Fruit fly (Drosophila melanogaster) whole organism, embryonic: ENCODE results near the gene CG4730.

Experiments used
- Abd-B ChIP-seq: fragments of 200-800 bp; sonication (Bioruptor generic); optimal IDR thresholded peaks from 2 replicates; lab custom pipeline; 2018; ENCODE audit warnings: missing biosample characterization, mild to moderate bottlenecking, missing genetic modification characterization, moderate library complexity
- Aef1 ChIP-seq: fragments of 200-800 bp; sonication (Bioruptor generic); IDR thresholded peaks from 3 replicates; pipeline ENCODE4 v1.3.6; 2022; ENCODE audit warnings: missing biosample characterization, missing genetic modification characterization
- BtbVII ChIP-seq: fragments of 200-800 bp; sonication (Bioruptor generic); optimal IDR thresholded peaks from 3 replicates; lab custom pipeline; 2017; ENCODE audit warnings: missing biosample characterization, mild to moderate bottlenecking, missing genetic modification characterization
- CG10565 ChIP-seq: fragments of 200-800 bp; sonication (Bioruptor generic); optimal IDR thresholded peaks from 3 replicates; lab custom pipeline; 2016; ENCODE audit warnings: missing biosample characterization, mild to moderate bottlenecking, missing genetic modification characterization
- CG10979 ChIP-seq: fragments of 200-800 bp; sonication (Bioruptor generic); optimal IDR thresholded peaks from 2 replicates; lab custom pipeline; 2018; ENCODE audit warnings: missing biosample characterization, mild to moderate bottlenecking, missing genetic modification characterization, moderate library complexity
- CG11085 ChIP-seq: fragments of 200-800 bp; sonication (Bioruptor generic); IDR thresholded peaks from 2 replicates; pipeline ENCODE4 v1.3.6; 2022; ENCODE audit warnings: missing biosample characterization, missing genetic modification characterization
- CG12104 ChIP-seq: fragments of 200-800 bp; sonication (Bioruptor generic); optimal IDR thresholded peaks from 3 replicates; lab custom pipeline; 2016; ENCODE audit warnings: missing biosample characterization, missing genetic modification characterization
- CG14014 ChIP-seq: fragments of 200-800 bp; sonication (Bioruptor generic); IDR thresholded peaks from 2 replicates; pipeline ENCODE4 v1.3.6; 2022; ENCODE audit warnings: missing biosample characterization, missing genetic modification characterization
- CG14441 ChIP-seq: fragments of 200-800 bp; sonication (Bioruptor generic); IDR thresholded peaks from 2 replicates; pipeline ENCODE4 v1.3.6; 2022; ENCODE audit warnings: missing biosample characterization, missing genetic modification characterization
- CG16863 ChIP-seq: fragments of 200-800 bp; sonication (Bioruptor generic); optimal IDR thresholded peaks from 3 replicates; lab custom pipeline; 2016; ENCODE audit warnings: missing biosample characterization, missing genetic modification characterization
- CG18599 ChIP-seq: fragments of 200-800 bp; sonication (Bioruptor generic); optimal IDR thresholded peaks from 3 replicates; lab custom pipeline; 2017; ENCODE audit warnings: missing biosample characterization, missing genetic modification characterization, mild to moderate bottlenecking, moderate library complexity, missing genetic modification reagents
- CG4328 ChIP-seq: fragments of 200-800 bp; sonication (Bioruptor generic); optimal IDR thresholded peaks from 3 replicates; lab custom pipeline; 2017; ENCODE audit warnings: missing biosample characterization, missing genetic modification reagents, missing genetic modification characterization
- CG4820 ChIP-seq: fragments of 200-800 bp; sonication (Bioruptor generic); optimal IDR thresholded peaks from 3 replicates; lab custom pipeline; 2016; ENCODE audit warnings: missing biosample characterization, missing genetic modification characterization
- CG5180 ChIP-seq: fragments of 200-800 bp; sonication (Bioruptor generic); optimal IDR thresholded peaks from 3 replicates; lab custom pipeline; 2017; ENCODE audit warnings: missing biosample characterization, missing genetic modification characterization, mild to moderate bottlenecking, moderate library complexity, missing genetic modification reagents
- CG6683 ChIP-seq: fragments of 200-800 bp; sonication (Bioruptor generic); optimal IDR thresholded peaks from 2 replicates; lab custom pipeline; 2017; ENCODE audit warnings: missing biosample characterization, mild to moderate bottlenecking, missing genetic modification characterization, missing genetic modification reagents
- CG7928 ChIP-seq: fragments of 200-800 bp; sonication (Bioruptor generic); optimal IDR thresholded peaks from 2 replicates; lab custom pipeline; 2017; ENCODE audit warnings: missing biosample characterization, mild to moderate bottlenecking, missing genetic modification characterization
- CG8089 ChIP-seq: fragments of 200-800 bp; sonication (Bioruptor generic); optimal IDR thresholded peaks from 3 replicates; lab custom pipeline; 2016; ENCODE audit warnings: missing biosample characterization, missing genetic modification characterization
- CG8388 ChIP-seq: fragments of 200-800 bp; sonication (Bioruptor generic); optimal IDR thresholded peaks from 2 replicates; lab custom pipeline; 2019; ENCODE audit warnings: missing biosample characterization, mild to moderate bottlenecking, missing genetic modification characterization, moderate library complexity
- D ChIP-seq, 2 experiments: fragments of 200-800 bp in 1 of 2; fragments of >200 bp in 1 of 2; sonication (Bioruptor generic) in 1 of 2; optimal IDR thresholded peaks; 2 replicates in 1 of 2; 3 replicates in 1 of 2; lab custom pipeline; 2017; ENCODE audit warnings: mild to moderate bottlenecking in 1 of 2, missing biosample characterization in 1 of 2, missing genetic modification characterization in 1 of 2, missing genetic modification reagents in 1 of 2
- Gug ChIP-seq: fragments of 200-800 bp; sonication (Bioruptor generic); IDR thresholded peaks from 4 replicates; pipeline ENCODE4 v1.3.6; 2022; ENCODE audit warnings: missing biosample characterization, missing genetic modification characterization
- HLH4C ChIP-seq: fragments of 200-800 bp; sonication (Bioruptor generic); IDR thresholded peaks from 3 replicates; pipeline ENCODE4 v1.3.6; 2022; ENCODE audit warnings: missing biosample characterization, missing genetic modification characterization; ENCODE audit not compliant: partially characterized antibody
- Hr51 ChIP-seq, 2 experiments: fragments of 200-800 bp; sonication (Bioruptor generic); optimal IDR thresholded peaks; 2 replicates in 1 of 2; 3 replicates in 1 of 2; lab custom pipeline; 2016 to 2018; ENCODE audit warnings: missing biosample characterization in 2 of 2, missing genetic modification characterization in 2 of 2, mild to moderate bottlenecking in 1 of 2, moderate library complexity in 1 of 2
- Kr ChIP-seq: fragments of 200-800 bp; sonication (Bioruptor generic); optimal IDR thresholded peaks from 2 replicates; lab custom pipeline; 2017; ENCODE audit warnings: missing biosample characterization, mild to moderate bottlenecking, missing genetic modification characterization
- Rfx ChIP-seq: fragments of 200-800 bp; sonication (Bioruptor generic); IDR thresholded peaks from 2 replicates; pipeline ENCODE4 v1.3.6; 2022; ENCODE audit warnings: missing biosample characterization, missing genetic modification characterization
- Side ChIP-seq: fragments of 200-800 bp; sonication (Bioruptor generic); optimal IDR thresholded peaks from 2 replicates; lab custom pipeline; 2016; ENCODE audit warnings: missing biosample characterization, missing genetic modification characterization
- ab ChIP-seq: fragments of 200-800 bp; sonication (Bioruptor generic); optimal IDR thresholded peaks from 2 replicates; lab custom pipeline; 2016; ENCODE audit warnings: missing biosample characterization, missing genetic modification characterization
- al ChIP-seq: fragments of 200-800 bp; sonication (Bioruptor generic); IDR thresholded peaks from 2 replicates; pipeline ENCODE4 v1.3.6; 2022; ENCODE audit warnings: missing biosample characterization, missing genetic modification characterization
- aop ChIP-seq: fragments of 200-800 bp; sonication (Bioruptor generic); IDR thresholded peaks from 2 replicates; pipeline ENCODE4 v1.3.6; 2022; ENCODE audit warnings: missing biosample characterization, missing genetic modification characterization
- ap ChIP-seq: fragments of 200-800 bp; sonication (Bioruptor generic); IDR thresholded peaks from 2 replicates; pipeline ENCODE4 v1.3.6; 2022; ENCODE audit warnings: missing biosample characterization, missing genetic modification characterization
- ase ChIP-seq: fragments of 200-800 bp; sonication (Bioruptor generic); IDR thresholded peaks from 3 replicates; pipeline ENCODE4 v1.3.6; 2022; ENCODE audit warnings: missing biosample characterization, missing genetic modification characterization
- ato ChIP-seq: fragments of 200-800 bp; sonication (Bioruptor generic); IDR thresholded peaks from 2 replicates; pipeline ENCODE4 v1.3.6; 2022; ENCODE audit warnings: missing biosample characterization, missing genetic modification characterization; ENCODE audit not compliant: partially characterized antibody
- bigmax ChIP-seq: fragments of 200-800 bp; sonication (Bioruptor generic); optimal IDR thresholded peaks from 2 replicates; lab custom pipeline; 2018; ENCODE audit warnings: missing biosample characterization, mild to moderate bottlenecking, missing genetic modification characterization
- br ChIP-seq: fragments of >200 bp; optimal IDR thresholded peaks from 2 replicates; lab custom pipeline; 2017
- chif ChIP-seq, 2 experiments: fragments of 200-800 bp; sonication (Bioruptor generic); optimal IDR thresholded peaks; 3 replicates each; lab custom pipeline; 2016; ENCODE audit warnings: missing biosample characterization in 2 of 2, missing genetic modification characterization in 2 of 2
- eve ChIP-seq, 2 experiments: fragments of >200 bp; optimal IDR thresholded peaks; 2 replicates each; lab custom pipeline; 2017; ENCODE audit warnings: missing biosample characterization in 2 of 2, missing genetic modification characterization in 2 of 2
- fd3F ChIP-seq: fragments of 200-800 bp; sonication (Bioruptor generic); optimal IDR thresholded peaks from 2 replicates; lab custom pipeline; 2018; ENCODE audit warnings: missing biosample characterization, mild to moderate bottlenecking, missing genetic modification characterization, moderate library complexity
- gcm ChIP-seq: fragments of 200-800 bp; sonication (Bioruptor generic); optimal IDR thresholded peaks from 2 replicates; lab custom pipeline; 2019; ENCODE audit warnings: missing biosample characterization, mild to moderate bottlenecking, missing genetic modification characterization, moderate library complexity
- nmo ChIP-seq: fragments of 200-800 bp; sonication (Bioruptor generic); optimal IDR thresholded peaks from 2 replicates; lab custom pipeline; 2018; ENCODE audit warnings: missing biosample characterization, mild to moderate bottlenecking, missing genetic modification characterization, moderate library complexity
- onecut ChIP-seq: fragments of 200-800 bp; sonication (Bioruptor generic); IDR thresholded peaks from 2 replicates; pipeline ENCODE4 v1.3.6; 2022; ENCODE audit warnings: missing biosample characterization, missing genetic modification characterization
- otp ChIP-seq: fragments of 200-800 bp; sonication (Bioruptor generic); IDR thresholded peaks from 3 replicates; pipeline ENCODE4, ENCODE4 v1.3.6; 2022; ENCODE audit warnings: missing biosample characterization, missing genetic modification characterization
- pb ChIP-seq: fragments of 200-800 bp; sonication (Bioruptor generic); optimal IDR thresholded peaks from 3 replicates; lab custom pipeline; 2016; ENCODE audit warnings: missing biosample characterization, missing genetic modification characterization
- pho ChIP-seq: fragments of 200-800 bp; sonication (Bioruptor generic); optimal IDR thresholded peaks from 2 replicates; lab custom pipeline; 2016; ENCODE audit warnings: missing biosample characterization, missing genetic modification characterization
- repo ChIP-seq: fragments of 200-800 bp; sonication (Bioruptor generic); optimal IDR thresholded peaks from 2 replicates; lab custom pipeline; 2016; ENCODE audit warnings: missing biosample characterization, missing genetic modification characterization
- shn ChIP-seq: fragments of 200-800 bp; sonication (Bioruptor generic); optimal IDR thresholded peaks from 3 replicates; lab custom pipeline; 2016; ENCODE audit warnings: missing biosample characterization, missing genetic modification characterization
- sr ChIP-seq: fragments of 200-800 bp; sonication (Bioruptor generic); IDR thresholded peaks from 3 replicates; pipeline ENCODE4 v1.3.6; 2022; ENCODE audit warnings: missing biosample characterization, missing genetic modification characterization
- stwl ChIP-seq: fragments of 200-800 bp; sonication (Bioruptor generic); optimal IDR thresholded peaks from 3 replicates; lab custom pipeline; 2018; ENCODE audit warnings: missing biosample characterization, mild to moderate bottlenecking, missing genetic modification characterization, moderate library complexity
- wek ChIP-seq: fragments of 200-800 bp; sonication (Bioruptor generic); optimal IDR thresholded peaks from 3 replicates; lab custom pipeline; 2018; ENCODE audit warnings: missing biosample characterization, mild to moderate bottlenecking, missing genetic modification characterization, moderate library complexity
- wor ChIP-seq: fragments of 200-800 bp; sonication (Bioruptor generic); IDR thresholded peaks from 2 replicates; pipeline ENCODE4 v1.3.6; 2022; ENCODE audit warnings: missing biosample characterization, missing genetic modification characterization
- zfh1 ChIP-seq: fragments of 200-800 bp; sonication (Bioruptor generic); IDR thresholded peaks from 3 replicates; pipeline ENCODE4 v1.3.6; 2022; ENCODE audit warnings: missing biosample characterization, missing genetic modification characterization
- zfh2 ChIP-seq: fragments of 200-800 bp; sonication (Bioruptor generic); optimal IDR thresholded peaks from 2 replicates; lab custom pipeline; 2016; ENCODE audit warnings: missing biosample characterization, missing genetic modification characterization

Gene CG4730

dm6 chr3R:25684859-25685258, 6.4 kb upstream of the CG4730 start, which contains the start of gene RpL27 (continued):
- TF ChIP-seq gcm (GFP tag; lab: Kevin White, UChicago) (peak; percentile 75), al (peak; percentile 59), Gug (GFP tag; lab: Robert Waterston, UW) (no peak), wor (GFP tag; lab: Robert Waterston, UW) (no peak), CG4328 (GFP tag; lab: Kevin White, UChicago) (peak; percentile 88), zfh1 (GFP tag; lab: Robert Waterston, UW) (peak; percentile 78), CG14441 (GFP tag; lab: Robert Waterston, UW) (peak; percentile 66), CG8388 (GFP tag; lab: Kevin White, UChicago) (peak; percentile 68), fd3F (GFP tag; lab: Kevin White, UChicago) (peak; percentile 60), Aef1 (GFP tag; lab: Robert Waterston, UW) (no peak; the same call in 2 of the 3 replicates), CG18599 (GFP tag; lab: Kevin White, UChicago) (peak; percentile 83), CG14014 (GFP tag; lab: Robert Waterston, UW) (peak; percentile 73), nmo (GFP tag; lab: Kevin White, UChicago) (peak; percentile 81), pb (GFP tag; lab: Kevin White, UChicago) (peak; percentile 87), Side (GFP tag; lab: Kevin White, UChicago) (peak; percentile 84), ab (no peak), CG8089 (GFP tag; lab: Kevin White, UChicago) (peak; percentile 67), ap (GFP tag; lab: Robert Waterston, UW) (no peak; the same call in 1 of the 2 replicates), aop (GFP tag; lab: Robert Waterston, UW) (no peak), onecut (peak; percentile 85), repo (peak; percentile 69), Abd-B (GFP tag; lab: Kevin White, UChicago) (no peak), chif (GFP tag; optimal IDR thresholded peaks at IDR 0.05; lab: Kevin White, UChicago) (peak; percentile 53 to 65), otp (GFP tag; lab: Robert Waterston, UW) (peak; percentile 87), CG16863 (peak; percentile 52), br (no peak), HLH4C (GFP tag; lab: Robert Waterston, UW) (peak; percentile 68), CG11085 (peak; percentile 72; the same call in 1 of the 2 replicates), ato (peak; percentile 72), stwl (tag; lab: Kevin White, UChicago) (peak; percentile 88), pho (GFP tag; lab: Kevin White, UChicago) (peak; percentile 70), Rfx (GFP tag; lab: Robert Waterston, UW) (peak; percentile 91), CG5180 (GFP tag; lab: Kevin White, UChicago) (peak; percentile 47), CG12104 (GFP tag; lab: Kevin White, UChicago) (peak; percentile 81), Kr (GFP tag; lab: Kevin White, UChicago) (peak; percentile 18), wek (peak; percentile 81), zfh2 (GFP tag; lab: Kevin White, UChicago) (peak; percentile 50), shn (GFP tag; lab: Kevin White, UChicago) (peak; percentile 65), D (optimal IDR thresholded peaks at IDR 0.05; lab: Kevin White, UChicago) (no peak), D (GFP tag; optimal IDR thresholded peaks at IDR 0.05; lab: Kevin White, UChicago) (peak; percentile 69), CG7928 (GFP tag; lab: Kevin White, UChicago) (peak; percentile 61), CG10565 (GFP tag; lab: Kevin White, UChicago) (no peak), BtbVII (GFP tag; lab: Kevin White, UChicago) (peak; percentile 92), CG4820 (GFP tag; lab: Kevin White, UChicago) (peak; percentile 54), CG10979 (tag; lab: Kevin White, UChicago) (peak; percentile 62), Hr51 (GFP tag; optimal IDR thresholded peaks at IDR 0.05; lab: Kevin White, UChicago) (peak; percentile 66 to 67), bigmax (GFP tag; lab: Kevin White, UChicago) (peak; percentile 70), CG6683 (GFP tag; lab: Kevin White, UChicago) (peak; percentile 68), eve (GFP tag; optimal IDR thresholded peaks at IDR 0.05; lab: Kevin White, UChicago) (no peak), ase (GFP tag; lab: Robert Waterston, UW) (peak; percentile 42; the same call in 2 of the 3 replicates), sr (GFP tag; lab: Robert Waterston, UW) (peak; percentile 69; the same call in 2 of the 3 replicates)
